Fruit fly (Drosophila melanogaster): ENCODE data around the gene RhoGAP93B.

DNA sequence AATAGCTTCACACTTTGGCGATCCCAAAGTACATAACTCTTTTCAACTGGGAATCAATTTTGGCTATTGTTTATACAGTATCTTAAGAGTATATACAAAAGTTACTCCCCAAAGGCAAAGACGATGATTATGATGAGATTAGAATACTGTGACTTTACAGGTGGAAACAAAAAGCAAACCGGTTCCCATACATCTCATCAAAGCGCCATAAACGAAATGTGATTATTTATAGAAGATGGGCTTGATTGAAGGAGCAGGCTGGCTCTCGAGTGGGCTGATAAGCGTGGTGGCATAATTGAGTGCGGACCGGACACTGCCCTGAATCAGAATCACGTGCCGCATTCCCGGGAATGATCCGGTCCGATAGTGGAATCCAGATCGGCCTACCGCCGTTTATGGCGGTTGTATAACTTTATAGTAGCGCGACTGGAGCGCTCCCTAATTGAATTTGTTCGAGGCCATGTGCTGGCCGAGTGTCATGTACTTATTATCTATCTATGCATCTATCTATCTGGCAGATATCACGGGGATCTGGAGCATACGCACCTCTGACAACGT lies 25.6 kb downstream of the RhoGAP93B start:
- TF ChIP-seq CG8478 (optimal IDR thresholded peaks at IDR 0.05) (no peak), CTCF (optimal IDR thresholded peaks at IDR 0.05) (no peak)

All from S2 (cell line).